Worm (Caenorhabditis elegans) whole organism, L3 larva: Measurements from ENCODE around the gene Y64G10A.10.

Experiments used
- ama-1 ChIP-seq: fragments of 150-350 bp; optimal IDR thresholded peaks from 2 replicates; lab custom pipeline; 2018
- ceh-9 ChIP-seq: sonication (generic microtip); optimal IDR thresholded peaks from 2 replicates; lab custom pipeline; 2018; ENCODE audit warnings: missing biosample characterization, missing genetic modification characterization

DNA sequence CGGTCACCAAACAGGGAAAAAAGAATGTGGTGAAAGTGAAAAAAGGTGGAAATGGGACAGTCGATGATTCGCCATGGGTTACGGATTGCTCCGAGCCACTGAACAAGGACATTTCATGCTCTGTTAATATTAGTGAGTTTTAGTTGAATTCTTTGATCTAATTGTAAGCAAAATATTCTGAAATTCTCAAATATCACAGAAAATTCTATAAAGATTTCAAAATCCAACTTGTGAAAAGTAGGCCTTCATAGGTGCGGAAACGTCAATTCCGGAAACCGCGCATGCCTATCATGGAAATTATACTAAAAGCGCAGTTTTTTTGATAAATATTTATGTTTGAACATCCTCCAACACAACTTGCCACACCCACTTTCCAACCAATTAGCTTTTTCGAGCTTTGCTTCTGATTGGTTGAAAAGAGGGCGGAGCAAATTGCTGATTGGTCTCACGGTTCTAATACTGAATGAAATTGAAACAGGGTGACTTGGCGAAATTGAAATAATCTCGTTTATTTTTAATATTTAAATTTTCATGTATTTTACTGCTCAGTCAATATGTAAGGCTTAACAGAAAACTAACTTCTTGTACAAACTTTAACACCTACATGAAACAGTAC is 35.6 kb upstream of the Y64G10A.10 start:
- no peak for TF ChIP-seq ceh-9 (tag; lab: Kevin White, UChicago)
- TF ChIP-seq ama-1 (lab: Kevin White, UChicago): no peak
